Worm (Caenorhabditis elegans): ENCODE measurements around the gene F53C3.11.
A peak's percentile ranks its signal among the peaks of the same experiment; 100 is the strongest.

Gene F53C3.11

ce11 chrII:3929446-3929845 lies 22.9 kb upstream of the F53C3.11 start (continued):
- no peak for TF ChIP-seq lin-39 (tag; optimal IDR thresholded peaks at IDR 0.05)
- TF ChIP-seq ces-1 (GFP tag; optimal IDR thresholded peaks at IDR 0.05): no peak
- no peak for TF ChIP-seq zfp-2 (tag; optimal IDR thresholded peaks at IDR 0.05)
- TF ChIP-seq pha-4 (GFP tag; IDR thresholded peaks at IDR 0.05): no peak
- no peak for TF ChIP-seq pha-4 (tag; optimal IDR thresholded peaks at IDR 0.05)
- no peak for TF ChIP-seq Y105C5A.15 (GFP tag; IDR thresholded peaks at IDR 0.05)
- no peak for TF ChIP-seq unc-130 (GFP tag; optimal IDR thresholded peaks at IDR 0.05)
- TF ChIP-seq dmd-9 (GFP tag; IDR thresholded peaks at IDR 0.05): no peak
- no peak for TF ChIP-seq gei-8 (GFP tag; optimal IDR thresholded peaks at IDR 0.05)
- peak; percentile 39 for TF ChIP-seq mep-1 (tag; optimal IDR thresholded peaks at IDR 0.05)
- peak; percentile 17 for TF ChIP-seq nhr-6 (tag; optimal IDR thresholded peaks at IDR 0.05)
- no peak for TF ChIP-seq nhr-76 (tag; optimal IDR thresholded peaks at IDR 0.05)
- TF ChIP-seq unc-62 (GFP tag; optimal IDR thresholded peaks at IDR 0.05 in 1 of 2): peak in 1 of 2 experiments; percentile 94
- no peak for TF ChIP-seq unc-62 (tag; optimal IDR thresholded peaks at IDR 0.05)
- TF ChIP-seq aha-1 (tag): no peak
- TF ChIP-seq mdt-29 (GFP tag; IDR thresholded peaks at IDR 0.05): no peak
- no peak for TF ChIP-seq lin-38 (GFP tag; IDR thresholded peaks at IDR 0.05)
- no peak for TF ChIP-seq madf-5 (GFP tag; IDR thresholded peaks at IDR 0.05)
- no peak for TF ChIP-seq madf-9 (GFP tag; conservative IDR thresholded peaks at IDR 0.05)
- no peak for TF ChIP-seq snpc-4 (tag; optimal IDR thresholded peaks at IDR 0.05)
- TF ChIP-seq mdl-1 (tag; optimal IDR thresholded peaks at IDR 0.05): no peak
- no peak for TF ChIP-seq nhr-102 (tag; optimal IDR thresholded peaks at IDR 0.05)
- TF ChIP-seq F37D6.2 (tag; optimal IDR thresholded peaks at IDR 0.05): no peak
- TF ChIP-seq rbr-2 (tag; optimal IDR thresholded peaks at IDR 0.05): no peak
- TF ChIP-seq ceh-28 (tag; optimal IDR thresholded peaks at IDR 0.05): no peak
- no peak for TF ChIP-seq spr-3 (GFP tag; optimal IDR thresholded peaks at IDR 0.05)
- TF ChIP-seq unc-39 (tag; optimal IDR thresholded peaks at IDR 0.05): no peak
- TF ChIP-seq hmg-1.1 (GFP tag; IDR thresholded peaks at IDR 0.05): no peak
- TF ChIP-seq zip-11 (GFP tag; IDR thresholded peaks at IDR 0.05): no peak
- TF ChIP-seq ceh-82 (tag; optimal IDR thresholded peaks at IDR 0.05): no peak
- no peak for TF ChIP-seq arid-1 (GFP tag; conservative IDR thresholded peaks at IDR 0.05)
- TF ChIP-seq F10B5.3 (tag; optimal IDR thresholded peaks at IDR 0.05): no peak
- no peak for TF ChIP-seq tra-1 (GFP tag; IDR thresholded peaks at IDR 0.05)
- no peak for TF ChIP-seq sdz-12 (GFP tag; optimal IDR thresholded peaks at IDR 0.05)
- peak; percentile 23 for TF ChIP-seq hlh-11 (tag; optimal IDR thresholded peaks at IDR 0.05)
- TF ChIP-seq lsy-2 (tag; optimal IDR thresholded peaks at IDR 0.05): peak in 1 of 2 experiments; percentile 32
- TF ChIP-seq Y5F2A.4 (GFP tag; optimal IDR thresholded peaks at IDR 0.05): no peak
- no peak for TF ChIP-seq snpc-1.2 (GFP tag; IDR thresholded peaks at IDR 0.05)
- no peak for TF ChIP-seq lim-7 (GFP tag; IDR thresholded peaks at IDR 0.05)
- TF ChIP-seq ztf-7 (tag; optimal IDR thresholded peaks at IDR 0.05): no peak
- no peak for TF ChIP-seq F49E8.2 (tag; optimal IDR thresholded peaks at IDR 0.05; ENCODE audit: borderline replicate concordance)
- TF ChIP-seq T20F7.1 (GFP tag; optimal IDR thresholded peaks at IDR 0.05): no peak
- TF ChIP-seq ctbp-1 (GFP tag; IDR thresholded peaks at IDR 0.05): no peak
- TF ChIP-seq dmd-8 (GFP tag; IDR thresholded peaks at IDR 0.05): no peak
- peak; percentile 25 for TF ChIP-seq dve-1 (tag; optimal IDR thresholded peaks at IDR 0.05; ENCODE audit: insufficient read depth)
- no peak for TF ChIP-seq ceh-44 (GFP tag; IDR thresholded peaks at IDR 0.05)
- TF ChIP-seq daf-12 (tag; optimal IDR thresholded peaks at IDR 0.05): no peak
- no peak for TF ChIP-seq fkh-10 (GFP tag; optimal IDR thresholded peaks at IDR 0.05)
- TF ChIP-seq php-3 (GFP tag; IDR thresholded peaks at IDR 0.05): no peak
- no peak for TF ChIP-seq tag-97 (GFP tag; IDR thresholded peaks at IDR 0.05)
- peak; percentile 2 for TF ChIP-seq nhr-77 (tag; optimal IDR thresholded peaks at IDR 0.05)
- peak; percentile 98 for TF ChIP-seq nhr-28 (tag; optimal IDR thresholded peaks at IDR 0.05)
- TF ChIP-seq duxl-1 (tag; optimal IDR thresholded peaks at IDR 0.05; ENCODE audit: poor library complexity): no peak
- no peak for TF ChIP-seq nhr-10 (tag; optimal IDR thresholded peaks at IDR 0.05)

Data from whole organism, L4 larva.